Worm (Caenorhabditis elegans): Measurements from ENCODE around the gene aptf-2.

DNA sequence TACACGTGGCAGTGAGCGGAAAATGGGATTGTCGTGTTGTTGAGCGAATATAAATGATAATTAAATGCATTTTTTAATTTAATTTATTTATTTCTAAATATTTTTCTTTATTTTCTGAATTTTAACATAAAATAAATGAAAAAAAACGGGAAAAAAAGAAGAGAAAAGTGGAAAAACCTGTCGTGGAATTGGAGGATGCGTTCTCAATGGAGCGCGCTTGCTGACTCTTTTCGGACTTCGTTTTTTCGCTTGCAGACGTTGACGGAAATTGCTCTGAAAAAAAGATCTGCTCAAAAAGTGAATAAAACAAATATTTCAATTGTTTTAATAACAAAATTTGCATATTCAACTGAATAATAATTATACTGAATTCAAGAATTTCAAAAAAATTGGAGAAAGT lies 37.7 kb upstream of the aptf-2 start:
- TF ChIP-seq ama-1 (optimal IDR thresholded peaks at IDR 0.05) (no peak), dmd-8 (GFP tag; IDR thresholded peaks at IDR 0.05) (no peak), mdl-1 (tag; optimal IDR thresholded peaks at IDR 0.05) (no peak), lir-3 (tag; optimal IDR thresholded peaks at IDR 0.05) (no peak)

Data from whole organism, L4 larva.